Fruit fly (Drosophila melanogaster): Measurements from ENCODE around the gene lobo.

Gene lobo

DNA sequence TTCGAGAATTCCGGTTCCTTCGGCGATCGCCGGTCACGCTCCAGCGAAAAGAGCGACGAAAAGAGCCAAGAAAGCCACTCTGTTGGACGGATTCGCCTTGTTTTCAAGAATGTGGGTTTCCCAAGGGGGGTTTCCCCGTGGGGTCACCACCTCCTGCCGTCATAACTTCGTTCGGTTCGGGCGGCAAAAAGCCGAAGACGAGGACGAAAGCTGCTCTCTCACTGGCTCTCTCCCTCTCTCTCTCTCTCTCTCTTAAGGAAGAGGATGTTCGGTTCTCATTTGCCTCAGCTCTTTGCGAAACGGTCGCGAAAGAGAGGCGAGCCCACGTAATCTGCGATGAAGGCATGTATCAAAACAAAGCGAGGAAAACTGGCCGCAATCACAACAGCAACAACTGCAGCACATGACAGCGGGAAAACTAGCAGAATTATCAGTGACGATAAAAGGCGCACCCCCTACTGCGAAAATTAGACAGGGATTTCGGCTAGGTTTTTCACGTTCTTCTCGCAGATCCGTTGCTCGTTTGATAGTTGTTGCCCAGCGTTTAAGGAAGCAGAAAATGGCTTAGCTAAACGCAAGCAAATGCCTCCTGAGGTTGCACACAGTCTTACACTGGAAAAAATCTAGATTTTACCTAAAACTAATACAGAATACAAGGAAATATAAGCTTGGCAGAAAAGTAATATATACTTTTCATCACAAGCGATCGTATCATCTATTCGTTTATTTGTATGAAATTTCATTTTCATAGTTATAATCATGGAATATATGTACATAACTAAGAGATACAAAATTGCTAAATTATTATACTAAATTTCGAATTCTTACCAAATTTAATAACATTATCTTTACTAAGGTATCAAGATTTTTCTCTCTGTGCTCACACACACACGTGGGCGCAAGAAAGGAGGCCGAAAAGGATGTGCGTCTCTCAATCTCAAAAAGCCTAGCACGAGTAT lies 9.8 kb downstream of the lobo start, which contains the start of gene dan (continued):
- TF ChIP-seq esn (GFP tag; optimal IDR thresholded peaks at IDR 0.05) (peak; percentile 54), fd85E (GFP tag; optimal IDR thresholded peaks at IDR 0.05) (no peak), net (GFP tag; optimal IDR thresholded peaks at IDR 0.05) (no peak), Ets96B (tag; optimal IDR thresholded peaks at IDR 0.05) (peak; percentile 50), CG11902 (GFP tag; optimal IDR thresholded peaks at IDR 0.05) (no peak)

DNA sequence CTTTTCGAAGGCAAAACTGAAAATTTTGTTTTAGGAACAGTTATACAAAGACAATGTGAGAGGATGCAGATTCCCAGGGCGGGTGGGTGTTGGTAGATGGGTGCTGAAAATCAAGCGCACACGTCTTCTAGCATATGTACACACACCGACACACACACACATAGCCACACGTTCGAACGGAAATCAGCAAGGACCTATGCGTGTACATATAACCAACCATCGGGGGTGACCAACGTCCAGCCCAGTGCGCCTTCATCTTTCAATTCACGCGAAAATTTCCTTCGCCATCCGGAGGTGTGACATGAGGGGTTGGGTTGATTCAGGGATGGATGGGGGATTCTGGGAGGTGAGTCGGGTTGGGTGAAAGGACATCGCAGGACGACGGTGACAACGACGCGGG lies 12.2 kb downstream of the lobo start:
- TF ChIP-seq CG11294 (GFP tag; IDR thresholded peaks at IDR 0.05) (no peak), CG10631 (GFP tag; optimal IDR thresholded peaks at IDR 0.05) (no peak), CG8119 (GFP tag; IDR thresholded peaks at IDR 0.05) (no peak), Lpt (GFP tag; optimal IDR thresholded peaks at IDR 0.05) (no peak)

- TF ChIP-seq topi (GFP tag; optimal IDR thresholded peaks at IDR 0.05) (peak; percentile 70), CG6808 (GFP tag; optimal IDR thresholded peaks at IDR 0.05) (peak; percentile 69), Hr38 (GFP tag; optimal IDR thresholded peaks at IDR 0.05) (no peak), CG8632 (GFP tag; optimal IDR thresholded peaks at IDR 0.05) (peak; percentile 77), CG9139 (GFP tag; optimal IDR thresholded peaks at IDR 0.05) (peak; percentile 31), vri (GFP tag; optimal IDR thresholded peaks at IDR 0.05) (peak; percentile 83), pdm3 (GFP tag; optimal IDR thresholded peaks at IDR 0.05) (peak; percentile 83), CG6163 (GFP tag; IDR thresholded peaks at IDR 0.05) (peak; percentile 76), CG6276 (GFP tag; optimal IDR thresholded peaks at IDR 0.05) (no peak), Ets96B (tag; optimal IDR thresholded peaks at IDR 0.05) (peak; percentile 77), esn (GFP tag; optimal IDR thresholded peaks at IDR 0.05) (peak; percentile 90), CG8319 (GFP tag; optimal IDR thresholded peaks at IDR 0.05) (peak; percentile 35), Smox (GFP tag; optimal IDR thresholded peaks at IDR 0.05) (peak; percentile 87), Sox14 (GFP tag; optimal IDR thresholded peaks at IDR 0.05) (peak; percentile 80), fkh (GFP tag; optimal IDR thresholded peaks at IDR 0.05) (no peak), acj6 (GFP tag; optimal IDR thresholded peaks at IDR 0.05) (peak; percentile 88), Met (GFP tag; optimal IDR thresholded peaks at IDR 0.05) (peak; percentile 89), OdsH (GFP tag; optimal IDR thresholded peaks at IDR 0.05) (peak; percentile 82), CG3032 (tag; optimal IDR thresholded peaks at IDR 0.05) (peak; percentile 77), Hr39 (GFP tag; optimal IDR thresholded peaks at IDR 0.05) (peak; percentile 85), CG15336 (GFP tag; IDR thresholded peaks at IDR 0.05) (peak; percentile 53), fd85E (GFP tag; optimal IDR thresholded peaks at IDR 0.05) (no peak), CG7368 (GFP tag; optimal IDR thresholded peaks at IDR 0.05) (peak; percentile 56), Ets21C (GFP tag; optimal IDR thresholded peaks at IDR 0.05) (peak; percentile 67), fd59A (GFP tag; optimal IDR thresholded peaks at IDR 0.05) (peak; percentile 77), lz (GFP tag; optimal IDR thresholded peaks at IDR 0.05) (peak; percentile 82), CG11294 (GFP tag; IDR thresholded peaks at IDR 0.05) (0 out of 2 replicates have a peak, but pooled peaks have one; percentile 30), Lpt (GFP tag; optimal IDR thresholded peaks at IDR 0.05) (no peak), CG4318 (GFP tag; optimal IDR thresholded peaks at IDR 0.05) (peak; percentile 27), Eip93F (GFP tag; optimal IDR thresholded peaks at IDR 0.05) (peak; percentile 37), Blimp-1 (GFP tag; optimal IDR thresholded peaks at IDR 0.05) (peak; percentile 48), CG6792 (GFP tag; optimal IDR thresholded peaks at IDR 0.05) (peak; percentile 77), dsx (GFP tag; optimal IDR thresholded peaks at IDR 0.05; ENCODE audit: poor library complexity, severe bottlenecking) (peak; percentile 57), Sox15 (GFP tag; optimal IDR thresholded peaks at IDR 0.05) (peak; percentile 70), CG8119 (GFP tag; IDR thresholded peaks at IDR 0.05) (peak; percentile 63), Eip75B (GFP tag; optimal IDR thresholded peaks at IDR 0.05) (peak; percentile 61), net (GFP tag; optimal IDR thresholded peaks at IDR 0.05) (peak; percentile 72), svp (GFP tag) (peak; percentile 89), ss (GFP tag; optimal IDR thresholded peaks at IDR 0.05) (peak; percentile 44 to 54), Eip78C (GFP tag) (peak; percentile 56), achi (GFP tag; optimal IDR thresholded peaks at IDR 0.05) (peak; percentile 61), CG16779 (tag; optimal IDR thresholded peaks at IDR 0.05) (no peak), dac (GFP tag; optimal IDR thresholded peaks at IDR 0.05) (no peak)
These were observed 15.1 kb downstream of the lobo start for dm6 chr3R:25178521-25178920.
